Worm (Caenorhabditis elegans) whole organism, L4/young adult: Measurements from ENCODE around the gene R07B7.9.

ENCODE experiments used
- W03F9.2 ChIP-seq: fragments of 150-350 bp; optimal IDR thresholded peaks from 2 replicates; lab custom pipeline; 2014; ENCODE audit warnings: missing biosample characterization, missing genetic modification characterization
- dao-5 ChIP-seq: sonication (generic microtip); optimal IDR thresholded peaks from 2 replicates; lab custom pipeline; 2016; ENCODE audit warnings: missing genotype, missing genetic modification characterization, moderate library complexity, missing compliant biosample characterization
- him-1 ChIP-seq: sonication (generic microtip); optimal IDR thresholded peaks from 2 replicates; lab custom pipeline; 2016; ENCODE audit warnings: missing genotype, missing genetic modification reagents, missing genetic modification characterization, missing compliant biosample characterization

The R07B7.9 gene

DNA sequence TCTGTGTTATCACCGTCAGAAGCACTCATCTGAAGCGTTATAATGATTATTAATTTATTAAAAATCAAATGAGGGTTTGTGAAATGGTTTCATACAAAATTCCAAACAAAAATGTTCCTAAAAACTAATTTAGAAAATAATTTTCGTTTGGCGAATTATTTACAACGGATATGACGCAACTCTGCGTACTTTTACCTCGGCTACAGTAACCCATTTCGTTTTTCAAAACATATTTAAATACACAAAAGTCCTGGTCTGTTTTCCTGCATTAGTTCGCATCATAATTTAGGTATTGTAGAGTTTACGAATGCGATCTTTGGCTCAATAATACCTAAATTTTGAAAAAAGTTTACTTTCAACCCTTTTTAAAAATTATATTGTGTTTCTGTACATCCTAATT is 20.5 kb downstream of the R07B7.9 start, which contains the start of gene R07B7.2:
Gene R07B7.2 (minus strand): TSS at position 35 of the 400 bp plus-strand sequence.
- no peak for TF ChIP-seq him-1
- no peak for TF ChIP-seq W03F9.2
- TF ChIP-seq dao-5 (tag; lab: Kevin White, UChicago), result no peak

DNA sequence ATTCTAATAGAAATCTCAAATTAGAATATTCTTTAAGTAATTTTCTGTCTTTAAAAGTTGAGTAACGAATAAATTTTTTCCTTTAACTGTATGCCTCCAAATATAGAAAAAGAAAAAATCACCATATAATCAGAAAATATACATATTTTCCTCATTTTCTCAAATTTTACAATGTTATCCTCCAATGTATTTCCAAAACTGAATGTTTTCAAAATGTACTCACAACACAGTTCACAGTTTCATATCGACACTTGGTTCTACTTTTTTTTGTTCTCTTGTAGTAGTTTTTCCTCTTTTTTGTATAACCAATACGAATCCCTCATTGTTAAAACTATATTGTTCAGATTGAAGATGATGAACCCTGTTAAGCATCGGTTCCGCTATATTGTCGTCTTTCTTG is 26.6 kb downstream of the R07B7.9 start, which contains the start of gene F10C2.7:
Gene F10C2.7 (plus strand): TSS at position 301 of the 400 bp plus-strand sequence.
- TF ChIP-seq W03F9.2, result no peak
- no peak for TF ChIP-seq him-1
- no peak for TF ChIP-seq dao-5 (tag; lab: Kevin White, UChicago)

DNA sequence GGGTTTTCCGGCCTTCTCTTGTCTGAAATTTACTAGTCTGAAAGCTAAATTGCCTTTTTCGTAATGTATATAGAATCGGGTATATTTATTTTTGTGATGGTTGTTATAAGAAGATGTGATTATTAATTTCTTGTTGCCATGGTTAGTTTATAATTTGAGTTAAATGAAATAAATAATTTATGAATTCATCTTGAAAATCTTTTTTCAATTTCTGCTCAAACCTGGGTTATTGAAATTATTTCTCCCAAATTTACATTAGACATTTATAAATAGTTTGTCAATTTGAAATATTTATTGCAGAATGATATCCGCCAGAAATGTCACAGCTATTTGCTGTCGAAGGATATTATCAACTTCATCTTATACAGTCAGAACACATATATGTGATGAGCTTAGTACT is 31.7 kb downstream of the R07B7.9 start, which contains the start of gene dars-2:
Gene dars-2 (plus strand): TSS at position 301 of the 400 bp plus-strand sequence.
- no peak for TF ChIP-seq W03F9.2
- no peak for TF ChIP-seq dao-5 (tag; lab: Kevin White, UChicago)
- TF ChIP-seq him-1, result no peak

DNA sequence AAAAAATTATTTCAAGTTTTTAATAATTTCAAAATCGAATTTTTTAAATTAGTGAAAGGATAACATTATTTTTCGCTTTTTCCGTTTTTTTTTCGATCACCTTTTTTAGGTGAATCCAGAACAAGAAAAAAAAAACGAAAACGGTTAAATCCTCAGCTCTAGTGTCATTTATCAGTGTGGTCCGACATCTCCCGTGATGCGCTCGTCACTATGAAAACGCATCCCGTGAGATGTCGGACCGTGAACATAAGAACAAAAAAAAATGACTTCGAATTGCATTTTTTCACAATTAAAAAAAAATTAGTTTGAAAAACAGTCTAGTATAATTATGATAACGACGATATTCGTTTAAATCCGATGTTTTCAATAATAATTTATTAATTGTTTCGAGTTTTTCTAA is 32.4 kb downstream of the R07B7.9 start:
- TF ChIP-seq W03F9.2 (no peak), him-1 (no peak), dao-5 (tag; lab: Kevin White, UChicago) (no peak)

DNA sequence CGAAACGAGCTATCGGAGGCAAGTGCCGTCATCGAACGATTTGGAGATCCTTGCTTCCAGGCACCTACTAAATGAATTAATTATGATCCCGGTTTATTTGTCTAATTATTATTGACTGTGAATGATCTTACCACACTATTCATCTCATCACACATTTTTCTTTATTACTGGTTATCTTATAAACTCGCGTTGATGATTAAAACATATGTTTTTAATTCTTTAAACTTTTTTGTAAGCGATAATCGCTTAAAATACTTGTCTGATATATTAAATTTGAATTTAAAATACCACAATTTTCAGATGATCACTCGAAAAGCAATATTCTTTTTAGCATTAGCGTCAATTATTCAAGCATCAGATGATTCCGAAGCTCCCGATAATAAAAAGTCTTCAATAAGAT is 35.0 kb downstream of the R07B7.9 start, which contains the start of gene F10C2.5:
Gene F10C2.5 (plus strand): TSS at position 301 of the 400 bp plus-strand sequence.
- no peak for TF ChIP-seq dao-5 (tag; lab: Kevin White, UChicago)
- TF ChIP-seq W03F9.2, result no peak
- no peak for TF ChIP-seq him-1

DNA sequence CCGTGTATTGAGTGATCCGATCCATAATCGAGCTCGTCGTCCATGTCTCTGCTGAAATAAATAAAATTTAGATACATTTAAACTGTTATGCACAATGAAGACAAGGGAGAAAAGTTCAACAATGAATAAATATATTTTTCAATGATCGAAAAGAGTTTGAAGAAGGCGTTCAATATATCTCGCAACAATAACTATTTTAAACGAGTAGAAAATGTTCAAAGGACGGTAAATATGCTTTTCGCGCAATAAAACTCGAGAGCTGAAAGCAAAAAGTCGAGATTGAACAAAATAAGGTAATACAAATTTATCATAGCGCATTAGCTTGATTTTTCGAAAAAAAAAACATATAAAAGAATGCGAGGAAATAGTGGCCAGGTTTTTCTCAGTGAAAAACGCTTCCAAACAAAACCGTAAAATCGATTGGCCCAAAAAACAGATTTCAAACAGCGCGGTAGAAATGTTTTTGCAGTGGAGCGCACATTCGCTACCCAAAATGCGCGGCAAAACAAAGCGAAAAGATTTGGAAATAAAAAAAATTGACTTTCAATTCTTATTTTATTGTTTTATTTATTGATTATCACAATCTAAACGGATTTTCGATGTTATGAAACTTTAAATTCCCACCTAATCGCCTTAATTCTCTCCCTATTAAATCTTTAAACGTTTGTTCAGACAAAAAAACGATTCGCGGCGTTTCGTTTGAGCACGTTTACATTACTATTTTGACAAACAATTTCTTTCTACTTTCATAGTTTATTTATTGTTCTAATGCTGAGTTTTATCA is 39.2 kb downstream of the R07B7.9 start, which contains the start of the genes kup-1 and F10C2.4:
Gene kup-1 (minus strand): TSS at position 51 of the 784 bp plus-strand sequence.
Gene F10C2.4 (plus strand): TSS at position 734 of the 784 bp plus-strand sequence.
- no peak for TF ChIP-seq dao-5 (tag; lab: Kevin White, UChicago)
- TF ChIP-seq him-1, result no peak
- no peak for TF ChIP-seq W03F9.2

DNA sequence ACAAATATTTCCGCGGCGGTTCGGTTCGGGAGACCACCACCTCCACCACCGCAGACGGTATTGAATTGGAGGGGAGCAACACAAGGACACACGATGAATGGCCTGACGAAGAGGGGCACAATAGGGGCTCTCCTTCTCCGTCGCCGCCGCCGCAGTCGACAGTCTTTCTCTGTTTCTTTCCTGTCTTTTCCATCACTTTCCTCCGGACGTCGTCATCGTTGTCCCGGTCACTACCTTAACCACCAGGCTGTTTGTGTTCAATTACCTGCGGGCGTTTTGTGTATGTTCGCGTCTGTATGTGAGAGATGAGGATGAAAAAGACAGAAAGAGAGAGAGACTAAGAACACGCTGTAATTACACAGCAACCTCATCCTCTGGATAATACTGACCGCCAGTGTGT is 40.4 kb downstream of the R07B7.9 start:
- TF ChIP-seq dao-5 (tag; lab: Kevin White, UChicago) (no peak), W03F9.2 (no peak), him-1 (no peak)

DNA sequence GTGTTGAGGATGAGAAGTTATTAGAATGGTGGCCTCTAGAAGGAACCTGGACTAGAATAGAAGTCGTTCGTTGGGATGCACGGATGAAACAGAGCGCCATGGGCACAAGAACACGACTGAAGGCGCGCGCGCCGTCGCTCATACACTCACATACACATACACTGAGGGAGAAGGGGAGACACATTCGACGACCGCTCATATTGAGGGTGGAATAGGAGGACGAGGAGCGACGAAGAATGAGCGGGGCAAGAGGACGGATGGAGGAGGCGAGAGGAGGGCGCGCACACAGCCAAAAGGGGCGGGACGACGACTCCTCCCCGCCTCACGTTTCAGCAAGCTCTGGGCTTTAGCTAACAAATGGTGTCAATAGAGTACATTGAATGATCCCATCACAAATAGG is 41.4 kb downstream of the R07B7.9 start:
- TF ChIP-seq him-1 (peak; percentile 60), dao-5 (tag; lab: Kevin White, UChicago) (no peak)

DNA sequence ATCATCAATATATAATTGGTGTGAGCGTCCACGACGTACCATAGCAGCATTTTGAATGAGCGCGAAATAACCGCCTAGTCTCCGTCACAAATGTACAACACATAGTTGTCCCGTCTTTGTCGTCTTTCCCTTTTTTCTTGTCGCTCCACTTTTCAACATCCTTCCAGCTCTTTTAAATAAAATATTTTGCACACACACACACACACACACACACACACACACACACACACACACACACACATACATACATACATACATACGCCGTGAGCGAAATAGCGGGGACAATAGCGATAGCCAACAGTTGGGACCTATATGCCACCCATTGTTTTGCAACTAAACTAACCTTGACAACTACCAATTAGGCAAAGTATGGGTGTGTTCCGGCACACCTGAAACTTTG is 41.9 kb downstream of the R07B7.9 start:
- TF ChIP-seq him-1 (no peak), dao-5 (tag; lab: Kevin White, UChicago) (no peak), W03F9.2 (no peak)

DNA sequence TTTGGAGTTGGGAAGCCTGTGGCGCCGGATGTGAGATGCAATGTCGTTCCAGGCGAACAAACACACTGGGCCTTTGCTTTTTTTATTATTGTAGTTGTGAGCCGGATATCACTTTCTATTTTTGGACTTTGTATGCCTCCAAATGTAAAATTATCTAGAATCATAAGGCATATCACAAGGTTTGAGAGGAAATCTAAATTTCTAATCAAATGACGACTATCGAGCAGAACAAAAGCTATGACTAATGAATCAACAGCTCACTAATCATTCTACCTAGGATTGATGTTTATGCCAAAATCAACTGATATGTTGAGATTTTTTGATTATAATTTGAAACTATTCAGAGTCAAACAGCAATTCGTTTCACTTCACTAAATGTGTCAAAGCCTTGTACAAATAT is 42.3 kb downstream of the R07B7.9 start:
- TF ChIP-seq dao-5 (tag; lab: Kevin White, UChicago) (no peak), him-1 (no peak), W03F9.2 (no peak)

DNA sequence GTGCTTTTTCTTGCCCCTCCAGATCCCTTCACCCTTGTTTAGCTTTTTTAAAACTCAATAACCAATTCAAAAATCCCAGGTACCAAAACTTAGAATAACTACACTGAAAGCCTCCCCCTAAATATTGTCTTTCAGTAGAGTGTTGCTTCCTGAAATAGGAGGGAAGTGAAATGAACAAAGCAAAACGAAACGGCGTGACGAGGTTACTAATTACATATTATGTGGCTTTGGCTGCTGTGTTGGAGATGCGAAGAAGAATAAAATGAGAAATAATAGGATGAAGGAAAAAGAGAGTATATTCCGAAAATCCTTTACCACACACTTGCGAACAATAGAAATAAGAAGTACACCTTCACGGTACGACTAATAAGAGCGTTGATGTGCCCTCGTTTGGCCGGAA is 44.0 kb downstream of the R07B7.9 start:
- no peak for TF ChIP-seq dao-5 (tag; lab: Kevin White, UChicago)
- TF ChIP-seq W03F9.2, result no peak
- TF ChIP-seq him-1, result no peak

DNA sequence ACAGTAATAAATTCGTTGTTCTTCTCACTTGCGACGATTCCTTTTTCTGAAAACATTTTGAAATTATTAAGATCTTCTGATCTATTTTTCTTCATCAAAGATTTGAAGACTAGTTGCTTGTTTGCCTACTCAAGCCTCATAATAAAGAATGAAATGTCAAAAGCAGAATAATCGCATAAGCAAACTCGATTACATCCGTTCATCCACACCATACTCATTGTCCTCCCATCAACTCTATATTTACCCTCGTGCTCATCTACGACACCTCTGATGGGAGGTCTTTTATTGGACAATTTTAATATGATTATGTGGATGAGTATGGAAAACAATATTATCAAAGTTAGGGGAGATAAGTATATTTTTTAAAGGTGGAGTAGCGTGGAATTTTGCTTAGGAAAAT is 46.3 kb downstream of the R07B7.9 start:
- TF ChIP-seq dao-5 (tag; lab: Kevin White, UChicago), result no peak

DNA sequence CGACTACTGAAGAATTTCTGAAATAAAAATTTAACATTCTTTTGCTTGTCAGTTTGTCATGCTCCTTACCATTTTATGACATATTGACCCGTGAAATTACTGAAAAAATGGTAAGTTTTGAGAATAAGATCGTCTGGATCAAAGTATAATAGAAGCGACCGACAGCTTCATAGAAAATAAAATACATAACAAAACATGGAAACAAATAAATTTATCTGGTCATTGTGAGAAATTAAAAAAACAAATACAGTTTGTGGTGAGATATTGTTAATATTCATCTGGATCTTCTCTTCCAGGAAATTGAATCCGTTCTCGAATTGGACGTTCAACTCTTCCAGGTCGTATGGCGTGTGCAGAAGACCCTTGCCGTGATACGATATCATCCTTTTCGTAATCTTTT is 48.1 kb downstream of the R07B7.9 start, which contains the start of gene pkc-1:
Gene pkc-1 (minus strand): TSS at position 101 of the 400 bp plus-strand sequence.
- TF ChIP-seq him-1, result no peak
- TF ChIP-seq W03F9.2, result no peak

DNA sequence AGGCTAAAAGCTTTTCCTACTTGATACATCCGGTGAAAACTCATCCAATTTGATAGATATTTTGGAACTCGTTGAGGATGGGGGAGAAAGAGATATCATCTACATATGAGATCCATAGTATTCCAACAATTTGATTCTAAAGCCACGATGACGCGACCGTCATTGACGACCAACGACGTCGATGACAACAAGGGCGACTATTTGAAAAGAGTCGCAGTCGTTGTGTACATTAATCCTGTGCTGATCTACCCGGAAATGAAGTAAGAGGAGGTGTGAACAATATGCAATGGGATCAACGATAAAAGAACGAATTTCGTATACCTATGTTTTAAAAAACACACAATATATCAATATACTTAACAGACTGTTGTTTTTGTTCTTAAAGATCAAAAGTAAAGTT is 52.0 kb downstream of the R07B7.9 start:
- TF ChIP-seq W03F9.2, result no peak
- TF ChIP-seq him-1, result no peak
- TF ChIP-seq dao-5 (tag; lab: Kevin White, UChicago), result no peak
